Worm (Caenorhabditis elegans) whole organism, L4 larva: ENCODE data around the gene col-186.

ENCODE experiments used
- R02D3.7 ChIP-seq: fragments of 150-350 bp; sonication (generic microtip); optimal IDR thresholded peaks from 3 replicates; lab custom pipeline; 2014; ENCODE audit warnings: missing biosample characterization, missing genetic modification characterization
- ZK546.5 ChIP-seq, 2 experiments: sonication (generic microtip); optimal IDR thresholded peaks; 2 replicates each; lab custom pipeline; 2017; ENCODE audit warnings: missing biosample characterization in 2 of 2, missing genetic modification characterization in 2 of 2
- ama-1 ChIP-seq: fragments of 150-350 bp; optimal IDR thresholded peaks from 2 replicates; lab custom pipeline; 2014; ENCODE audit warnings: inconsistent platforms, mixed read lengths
- ceh-20 ChIP-seq: fragments of 200-800 bp; sonication (Bioruptor generic); IDR thresholded peaks from 2 replicates; pipeline ENCODE4 v1.3.6; 2022; ENCODE audit warnings: missing genetic modification reagents, missing genetic modification characterization, missing compliant biosample characterization
- ceh-82 ChIP-seq: sonication (generic microtip); optimal IDR thresholded peaks from 2 replicates; lab custom pipeline; 2017; ENCODE audit warnings: missing biosample characterization, missing genetic modification characterization
- egl-27 ChIP-seq: sonication (generic microtip); optimal IDR thresholded peaks from 3 replicates; lab custom pipeline; 2017; ENCODE audit warnings: missing biosample characterization, missing genetic modification reagents, missing genetic modification characterization
- madf-9 ChIP-seq: fragments of 200-800 bp; sonication (Bioruptor generic); conservative IDR thresholded peaks from 2 replicates; pipeline ENCODE4 v1.3.6; 2022; ENCODE audit warnings: missing genetic modification reagents, missing genetic modification characterization, missing compliant biosample characterization
- mdl-1 ChIP-seq, 2 experiments: fragments of 150-350 bp in 1 of 2; sonication (generic microtip) in 1 of 2; optimal IDR thresholded peaks; 2 replicates each; lab custom pipeline; 2014 to 2017; ENCODE audit warnings: missing biosample characterization in 2 of 2, missing genetic modification characterization in 2 of 2
- nhr-11 ChIP-seq: fragments of 150-350 bp; optimal IDR thresholded peaks from 2 replicates; lab custom pipeline; 2014; ENCODE audit warnings: missing biosample characterization, missing genetic modification characterization
- pha-4 ChIP-seq, 2 experiments: fragments of 150-350 bp in 1 of 2; fragments of 200-800 bp in 1 of 2; sonication (Bioruptor generic) in 1 of 2; IDR thresholded peaks in 1 of 2; optimal IDR thresholded peaks in 1 of 2; 2 replicates each; pipeline versions ENCODE4 v1.3.6 to Lab custom; 2014 to 2022; ENCODE audit warnings: missing genetic modification characterization in 2 of 2, missing genetic modification reagents in 2 of 2, missing biosample characterization in 1 of 2, missing compliant biosample characterization in 1 of 2

DNA sequence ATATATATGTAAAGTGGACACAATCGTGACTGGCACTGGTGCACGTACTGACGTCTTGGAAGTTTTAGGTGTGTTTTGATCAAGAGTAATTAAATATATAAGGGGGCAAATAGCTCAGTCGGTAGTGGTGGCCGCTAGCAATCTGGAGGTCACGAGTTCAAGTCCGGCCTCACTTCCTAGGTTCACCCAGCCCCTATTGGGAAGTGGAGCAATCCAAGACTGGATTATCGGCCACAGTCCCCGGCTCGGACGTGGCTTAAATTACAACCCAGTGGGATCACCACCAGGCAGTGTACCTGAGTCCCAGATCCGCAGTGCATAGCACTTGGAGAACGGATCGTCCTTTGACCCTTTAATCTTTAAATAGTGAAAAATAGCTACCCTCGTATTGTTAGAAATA lies 45.9 kb downstream of the col-186 start:
- TF ChIP-seq egl-27 (tag; lab: Kevin White, UChicago) (no peak), nhr-11 (no peak), ceh-20 (no peak), ceh-82 (no peak), pha-4 (GFP tag; IDR thresholded peaks at IDR 0.05; lab: Robert Waterston, UW) (no peak), pha-4 (tag; optimal IDR thresholded peaks at IDR 0.05; lab: Kevin White, UChicago) (no peak), R02D3.7 (no peak), madf-9 (GFP tag; lab: Robert Waterston, UW) (no peak), ZK546.5 (tag; optimal IDR thresholded peaks at IDR 0.05; lab: Kevin White, UChicago) (no peak), mdl-1 (tag; optimal IDR thresholded peaks at IDR 0.05; lab: Kevin White, UChicago) (no peak), ama-1 (lab: Kevin White, UChicago) (no peak)
